Fruit fly (Drosophila melanogaster) whole organism, wandering third instar larva: ENCODE results near the gene Sgs1.

Experiments
- CG32264 ChIP-seq: fragments of 200-800 bp; sonication (Bioruptor generic); optimal IDR thresholded peaks from 2 replicates; lab custom pipeline; 2016; ENCODE audit warnings: missing biosample characterization, missing genetic modification characterization
- CG9705 ChIP-seq: fragments of 200-800 bp; sonication (Bioruptor generic); optimal IDR thresholded peaks from 2 replicates; lab custom pipeline; 2018; ENCODE audit warnings: missing biosample characterization, mild to moderate bottlenecking, missing genetic modification characterization
- CrebA ChIP-seq: fragments of 200-800 bp; sonication (Bioruptor generic); optimal IDR thresholded peaks from 2 replicates; lab custom pipeline; 2016; ENCODE audit warnings: missing biosample characterization, mild to moderate bottlenecking, missing genetic modification characterization, borderline replicate concordance
- Dif ChIP-seq: fragments of 200-275, 200-300 bp; sonication (Bioruptor generic); optimal IDR thresholded peaks from 2 replicates; lab custom pipeline; 2018; ENCODE audit warnings: missing biosample characterization, missing genetic modification characterization; ENCODE audit not compliant: partially characterized antibody
- HLH106 ChIP-seq: fragments of 200-800 bp; optimal IDR thresholded peaks from 3 replicates; lab custom pipeline; 2019; ENCODE audit warnings: missing biosample characterization, mild to moderate bottlenecking, missing genetic modification characterization, moderate library complexity
- Hnf4 ChIP-seq: fragments of 200-800 bp; sonication (Bioruptor generic); optimal IDR thresholded peaks from 2 replicates; lab custom pipeline; 2016; ENCODE audit warnings: missing biosample characterization, mild to moderate bottlenecking, missing genetic modification characterization
- Hr78 ChIP-seq: fragments of >200 bp; optimal IDR thresholded peaks from 2 replicates; lab custom pipeline; 2017; ENCODE audit warnings: missing biosample characterization, missing genetic modification characterization
- Hr83 ChIP-seq: fragments of 200-300 bp; sonication (Bioruptor generic); optimal IDR thresholded peaks from 2 replicates; lab custom pipeline; 2016; ENCODE audit warnings: missing biosample characterization, mild to moderate bottlenecking, missing genetic modification characterization, moderate library complexity; ENCODE audit not compliant: poor library complexity, severe bottlenecking
- Jra ChIP-seq: sonication (Bioruptor generic); optimal IDR thresholded peaks from 2 replicates; lab custom pipeline; 2016; ENCODE audit warnings: missing biosample characterization, missing genetic modification characterization
- Mio ChIP-seq: sonication (Bioruptor generic); optimal IDR thresholded peaks from 2 replicates; lab custom pipeline; 2016; ENCODE audit warnings: missing biosample characterization, missing genetic modification characterization
- Myc ChIP-seq: fragments of >200 bp; optimal IDR thresholded peaks from 2 replicates; lab custom pipeline; 2017
- N ChIP-seq: fragments of >200 bp; optimal IDR thresholded peaks from 2 replicates; lab custom pipeline; 2018; ENCODE audit warnings: missing biosample characterization, missing external identifiers, missing genetic modification characterization
- OdsH ChIP-seq: fragments of 200-800 bp; sonication (Bioruptor generic); optimal IDR thresholded peaks from 2 replicates; lab custom pipeline; 2016; ENCODE audit warnings: missing biosample characterization, mild to moderate bottlenecking, missing genetic modification characterization
- Rel ChIP-seq, 2 experiments: fragments of 200-800 bp; sonication (Bioruptor generic) in 1 of 2; optimal IDR thresholded peaks; 2 replicates in 1 of 2; 3 replicates in 1 of 2; lab custom pipeline; 2016 to 2019; ENCODE audit warnings: mild to moderate bottlenecking in 2 of 2, missing biosample characterization in 2 of 2, missing genetic modification characterization in 2 of 2, moderate library complexity in 1 of 2
- Sp1 ChIP-seq: fragments of 200-800 bp; sonication (Bioruptor generic); optimal IDR thresholded peaks from 3 replicates; lab custom pipeline; 2019; ENCODE audit warnings: missing biosample characterization, mild to moderate bottlenecking, missing genetic modification characterization, moderate library complexity
- Vsx2 ChIP-seq: fragments of 200-300, 225-300 bp; sonication (Bioruptor generic); optimal IDR thresholded peaks from 2 replicates; lab custom pipeline; 2018; ENCODE audit warnings: missing biosample characterization, missing genetic modification characterization; ENCODE audit not compliant: partially characterized antibody
- br ChIP-seq: fragments of 200-800 bp; sonication (Bioruptor generic); optimal IDR thresholded peaks from 2 replicates; lab custom pipeline; 2016; ENCODE audit warnings: missing biosample characterization, missing genetic modification characterization
- brk ChIP-seq: fragments of 200-800 bp; sonication (Bioruptor generic); optimal IDR thresholded peaks from 2 replicates; lab custom pipeline; 2016; ENCODE audit warnings: missing biosample characterization, mild to moderate bottlenecking, missing genetic modification characterization
- dsf ChIP-seq: sonication (Bioruptor generic); optimal IDR thresholded peaks from 2 replicates; lab custom pipeline; 2016; ENCODE audit warnings: missing biosample characterization, missing genetic modification characterization, borderline replicate concordance
- foxo ChIP-seq, 2 experiments: fragments of 200-800 bp; sonication (Bioruptor generic); optimal IDR thresholded peaks; 2 replicates in 1 of 2; 3 replicates in 1 of 2; lab custom pipeline; 2016 to 2017; ENCODE audit warnings: missing biosample characterization in 2 of 2, missing genetic modification characterization in 2 of 2
- fru ChIP-seq: fragments of 200-800 bp; sonication (Bioruptor generic); optimal IDR thresholded peaks from 3 replicates; lab custom pipeline; 2016; ENCODE audit warnings: missing biosample characterization, mild to moderate bottlenecking, missing genetic modification characterization
- h ChIP-seq: fragments of 200-800 bp; sonication (Bioruptor generic); optimal IDR thresholded peaks from 3 replicates; lab custom pipeline; 2016; ENCODE audit warnings: missing biosample characterization, mild to moderate bottlenecking, missing genetic modification characterization
- jim ChIP-seq: fragments of 175-275, 200-325 bp; sonication (Bioruptor generic); optimal IDR thresholded peaks from 2 replicates; lab custom pipeline; 2016; ENCODE audit warnings: missing biosample characterization, mild to moderate bottlenecking, missing genetic modification characterization
- lola ChIP-seq: fragments of >200 bp; optimal IDR thresholded peaks from 2 replicates; lab custom pipeline; 2017; ENCODE audit warnings: missing biosample characterization, missing genetic modification characterization
- pan ChIP-seq: fragments of >200 bp; optimal IDR thresholded peaks from 2 replicates; lab custom pipeline; 2017
- psq ChIP-seq: fragments of 200-800 bp; sonication (Bioruptor generic); optimal IDR thresholded peaks from 3 replicates; lab custom pipeline; 2017; ENCODE audit warnings: missing biosample characterization, mild to moderate bottlenecking, missing genetic modification characterization, moderate library complexity
- rgr ChIP-seq: fragments of 200-800 bp; sonication (Bioruptor generic); optimal IDR thresholded peaks from 3 replicates; lab custom pipeline; 2016; ENCODE audit warnings: missing biosample characterization, mild to moderate bottlenecking, missing genetic modification characterization
- sage ChIP-seq: fragments of 200-800 bp; sonication (Bioruptor generic); optimal IDR thresholded peaks from 2 replicates; lab custom pipeline; 2016; ENCODE audit warnings: missing biosample characterization, mild to moderate bottlenecking, missing genetic modification characterization
- sv ChIP-seq: fragments of 200-800 bp; sonication (Bioruptor generic); optimal IDR thresholded peaks from 3 replicates; lab custom pipeline; 2016; ENCODE audit warnings: missing biosample characterization, missing genetic modification characterization
- tai ChIP-seq: sonication (Bioruptor generic); optimal IDR thresholded peaks from 2 replicates; lab custom pipeline; 2016; ENCODE audit warnings: missing biosample characterization, missing genetic modification characterization
- woc ChIP-seq: sonication (Bioruptor generic); optimal IDR thresholded peaks from 2 replicates; lab custom pipeline; 2016; ENCODE audit warnings: missing biosample characterization, mild to moderate bottlenecking, missing genetic modification characterization

The Sgs1 gene

dm6 chr2L:4937060-4937459, at the start of gene Sgs1:
Gene Sgs1 (plus strand): TSS chr2L:4937409.
- TF ChIP-seq CrebA (GFP tag; lab: Kevin White, UChicago) = peak; percentile 2
- TF ChIP-seq Hr83 (GFP tag; lab: Kevin White, UChicago) = peak; percentile 95
- peak in 1 of 2 experiments; percentile 8 for TF ChIP-seq foxo (GFP tag; optimal IDR thresholded peaks at IDR 0.05; lab: Kevin White, UChicago)
- TF ChIP-seq OdsH (GFP tag; lab: Kevin White, UChicago) = peak; percentile 48
- peak; percentile 70 for TF ChIP-seq brk
- peak; percentile 22 for TF ChIP-seq Sp1
- peak; percentile 57 for TF ChIP-seq fru (GFP tag; lab: Kevin White, UChicago)
- TF ChIP-seq sv = no peak
- no peak for TF ChIP-seq lola (GFP tag; lab: Kevin White, UChicago)
- peak; percentile 5 for TF ChIP-seq jim (GFP tag; lab: Kevin White, UChicago)
- TF ChIP-seq h (GFP tag; lab: Kevin White, UChicago) = peak; percentile 80
- peak; percentile 65 for TF ChIP-seq rgr (GFP tag; lab: Kevin White, UChicago)
- TF ChIP-seq Mio (GFP tag; lab: Kevin White, UChicago) = no peak
- peak; percentile 15 for TF ChIP-seq psq (GFP tag; lab: Kevin White, UChicago)
- peak; percentile 28 for TF ChIP-seq Hnf4 (GFP tag; lab: Kevin White, UChicago)
- no peak for TF ChIP-seq dsf (GFP tag; lab: Kevin White, UChicago)

- TF ChIP-seq HLH106 (peak; percentile 14), Rel (GFP tag; optimal IDR thresholded peaks at IDR 0.05; lab: Kevin White, UChicago) (no peak), Rel (tag; optimal IDR thresholded peaks at IDR 0.05; lab: Kevin White, UChicago) (no peak), Vsx2 (GFP tag; lab: Kevin White, UChicago) (no peak)
Measured at dm6 chr2L:4888541-4888940, 48.7 kb upstream of the Sgs1 start.

- TF ChIP-seq Vsx2 (GFP tag; lab: Kevin White, UChicago) = no peak
- TF ChIP-seq br = no peak
- TF ChIP-seq Dif = no peak
- no peak for TF ChIP-seq CG32264 (GFP tag; lab: Kevin White, UChicago)
- no peak for TF ChIP-seq HLH106
Measured at dm6 chr2L:4889451-4890045, 47.7 kb upstream of the Sgs1 start, which contains the start of gene CG15625. Gene CG15625 (plus strand): TSS chr2L:4889995.

- TF ChIP-seq psq (GFP tag; lab: Kevin White, UChicago) (peak; percentile 10), lola (GFP tag; lab: Kevin White, UChicago) (no peak), Sp1 (peak; percentile 22), Rel (GFP tag; optimal IDR thresholded peaks at IDR 0.05; lab: Kevin White, UChicago) (no peak), Rel (tag; optimal IDR thresholded peaks at IDR 0.05; lab: Kevin White, UChicago) (peak; percentile 40), Hr83 (GFP tag; lab: Kevin White, UChicago) (peak; percentile 33), br (peak; percentile 42), CrebA (GFP tag; lab: Kevin White, UChicago) (peak; percentile 3), fru (GFP tag; lab: Kevin White, UChicago) (peak; percentile 20), h (GFP tag; lab: Kevin White, UChicago) (peak; percentile 41), woc (GFP tag; lab: Kevin White, UChicago) (no peak), Dif (peak; percentile 42), Jra (no peak), rgr (GFP tag; lab: Kevin White, UChicago) (peak; percentile 54), foxo (GFP tag; optimal IDR thresholded peaks at IDR 0.05; lab: Kevin White, UChicago) (peak in 1 of 2 experiments; percentile 32)
Measured at dm6 chr2L:4891914-4892469, 45.2 kb upstream of the Sgs1 start, which contains the start of gene CG3036. Gene CG3036 (plus strand): TSS chr2L:4892112.

- TF ChIP-seq dsf (GFP tag; lab: Kevin White, UChicago) = no peak
- TF ChIP-seq Hr83 (GFP tag; lab: Kevin White, UChicago) = no peak
- no peak for TF ChIP-seq HLH106
- TF ChIP-seq Myc (lab: Kevin White, UChicago) = no peak
- no peak for TF ChIP-seq br
- TF ChIP-seq Hnf4 (GFP tag; lab: Kevin White, UChicago) = no peak
- no peak for TF ChIP-seq pan
- TF ChIP-seq sv = no peak
- no peak for TF ChIP-seq Sp1
- TF ChIP-seq Vsx2 (GFP tag; lab: Kevin White, UChicago) = no peak
- TF ChIP-seq N (GFP tag; lab: Kevin White, UChicago) = no peak
- TF ChIP-seq tai (GFP tag; lab: Kevin White, UChicago) = no peak
- no peak for TF ChIP-seq Hr78 (GFP tag; lab: Kevin White, UChicago)
- TF ChIP-seq CG9705 (GFP tag; lab: Kevin White, UChicago) = no peak
- no peak for TF ChIP-seq CG32264 (GFP tag; lab: Kevin White, UChicago)
- no peak for TF ChIP-seq sage (GFP tag; lab: Kevin White, UChicago)
- TF ChIP-seq jim (GFP tag; lab: Kevin White, UChicago) = no peak
Measured at dm6 chr2L:4893612-4894011, 43.6 kb upstream of the Sgs1 start.
